Fruit fly (Drosophila melanogaster): Measurements from ENCODE around the gene LKRSDH.

DNA sequence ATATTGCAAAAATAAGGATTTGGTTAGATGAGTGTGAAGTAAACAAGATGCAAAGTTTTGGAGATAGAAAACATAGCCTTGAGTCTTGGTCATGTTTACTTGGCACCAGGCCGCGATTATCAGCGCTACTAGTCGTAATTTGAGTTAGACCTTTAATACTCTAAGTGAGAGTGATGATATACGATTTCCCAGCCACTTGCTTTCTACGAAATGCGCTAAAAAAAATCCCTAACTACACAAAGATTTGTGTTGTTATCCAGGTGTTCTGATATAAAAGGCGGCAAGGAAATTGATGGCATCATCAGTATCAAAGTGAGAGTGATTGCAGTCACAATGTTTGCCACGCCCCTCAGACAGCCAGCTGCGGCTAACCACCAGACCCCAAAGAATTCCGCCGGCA is 16.0 kb downstream of the LKRSDH start, which contains the start of gene Uro:
- TF ChIP-seq CG17385 (GFP tag; optimal IDR thresholded peaks at IDR 0.05) (no peak), lbe (GFP tag; optimal IDR thresholded peaks at IDR 0.05) (no peak), CG10462 (GFP tag; optimal IDR thresholded peaks at IDR 0.05) (no peak), dati (GFP tag; IDR thresholded peaks at IDR 0.05) (no peak), CG1602 (GFP tag; optimal IDR thresholded peaks at IDR 0.05) (no peak), ab (GFP tag; optimal IDR thresholded peaks at IDR 0.05) (no peak), CG12299 (tag; optimal IDR thresholded peaks at IDR 0.05) (no peak), pb (GFP tag; optimal IDR thresholded peaks at IDR 0.05) (no peak)
